Fruit fly (Drosophila melanogaster): ENCODE data around the gene MED10.

DNA sequence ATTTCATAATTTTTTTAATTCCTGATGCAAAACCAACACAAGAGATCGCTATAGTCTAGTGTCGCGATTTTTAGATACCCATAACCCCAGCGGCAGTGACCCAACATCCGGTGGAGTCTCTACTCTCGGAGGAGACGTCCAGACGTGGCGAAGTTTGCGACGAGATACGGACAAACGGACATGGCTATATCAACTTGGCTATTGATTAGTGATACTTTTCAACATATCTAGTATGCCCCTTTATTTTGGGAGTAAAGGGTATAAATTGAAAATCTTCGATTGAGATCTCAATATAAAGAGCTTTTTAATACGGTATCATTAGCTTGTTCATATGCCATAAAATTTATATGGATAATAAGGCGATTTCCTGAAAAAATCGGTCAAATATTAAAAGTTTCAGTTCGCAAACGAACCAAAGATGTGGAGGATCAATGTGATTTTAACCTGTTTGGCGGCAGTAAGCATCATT is 34.4 kb upstream of the MED10 start, which contains the start of gene CG33687:
- no peak for TF ChIP-seq pan (optimal IDR thresholded peaks at IDR 0.05)
- no peak for TF ChIP-seq Dll (optimal IDR thresholded peaks at IDR 0.05)
- TF ChIP-seq psq (optimal IDR thresholded peaks at IDR 0.05), result no peak
- no peak for TF ChIP-seq EcR (GFP tag; optimal IDR thresholded peaks at IDR 0.05)
- TF ChIP-seq CG8478 (optimal IDR thresholded peaks at IDR 0.05), result no peak
- TF ChIP-seq usp (GFP tag; optimal IDR thresholded peaks at IDR 0.05), result no peak
